Fruit fly (Drosophila melanogaster) whole organism, embryonic: ENCODE measurements around the gene brm.

Source experiments
- CG10431 ChIP-seq: fragments of 200-800 bp; sonication (Bioruptor generic); optimal IDR thresholded peaks from 3 replicates; lab custom pipeline; 2018; ENCODE audit warnings: missing biosample characterization, mild to moderate bottlenecking, missing genetic modification characterization
- CG10462 ChIP-seq: fragments of 200-800 bp; sonication (Bioruptor generic); optimal IDR thresholded peaks from 2 replicates; lab custom pipeline; 2016; ENCODE audit warnings: missing biosample characterization, missing genetic modification characterization
- CG12155 ChIP-seq: fragments of 200-800 bp; sonication (Bioruptor generic); optimal IDR thresholded peaks from 3 replicates; lab custom pipeline; 2016; ENCODE audit warnings: missing biosample characterization, missing genetic modification characterization
- CG1233 ChIP-seq: fragments of 200-800 bp; sonication (Bioruptor generic); optimal IDR thresholded peaks from 4 replicates; lab custom pipeline; 2018; ENCODE audit warnings: missing biosample characterization, mild to moderate bottlenecking, missing genetic modification characterization
- CG13296 ChIP-seq: fragments of 200-800 bp; sonication (Bioruptor generic); optimal IDR thresholded peaks from 3 replicates; lab custom pipeline; 2018; ENCODE audit warnings: missing biosample characterization, mild to moderate bottlenecking, missing genetic modification characterization
- CG14441 ChIP-seq: fragments of 200-800 bp; sonication (Bioruptor generic); IDR thresholded peaks from 2 replicates; pipeline ENCODE4 v1.3.6; 2022; ENCODE audit warnings: missing biosample characterization, missing genetic modification characterization
- CG17359 ChIP-seq: fragments of 200-800 bp; sonication (Bioruptor generic); optimal IDR thresholded peaks from 3 replicates; lab custom pipeline; 2018; ENCODE audit warnings: missing biosample characterization, mild to moderate bottlenecking, missing genetic modification characterization, moderate library complexity
- CG18476 ChIP-seq: fragments of 200-800 bp; sonication (Bioruptor generic); optimal IDR thresholded peaks from 2 replicates; lab custom pipeline; 2016; ENCODE audit warnings: missing biosample characterization, mild to moderate bottlenecking, missing genetic modification characterization
- CG33213 ChIP-seq: fragments of 200-800 bp; sonication (Bioruptor generic); optimal IDR thresholded peaks from 3 replicates; lab custom pipeline; 2016; ENCODE audit warnings: missing biosample characterization, missing genetic modification characterization
- CG3838 ChIP-seq: fragments of 200-800 bp; sonication (Bioruptor generic); optimal IDR thresholded peaks from 3 replicates; lab custom pipeline; 2016; ENCODE audit warnings: missing biosample characterization, missing genetic modification characterization
- CG4328 ChIP-seq: fragments of 200-800 bp; sonication (Bioruptor generic); optimal IDR thresholded peaks from 3 replicates; lab custom pipeline; 2017; ENCODE audit warnings: missing biosample characterization, missing genetic modification reagents, missing genetic modification characterization
- CG4707 ChIP-seq: fragments of 200-800 bp; sonication (Bioruptor generic); optimal IDR thresholded peaks from 2 replicates; lab custom pipeline; 2018; ENCODE audit warnings: missing biosample characterization, mild to moderate bottlenecking, missing genetic modification characterization, moderate library complexity
- CG5180 ChIP-seq: fragments of 200-800 bp; sonication (Bioruptor generic); optimal IDR thresholded peaks from 3 replicates; lab custom pipeline; 2017; ENCODE audit warnings: missing biosample characterization, missing genetic modification characterization, mild to moderate bottlenecking, moderate library complexity, missing genetic modification reagents
- CG6854 ChIP-seq: fragments of 200-800 bp; sonication (Bioruptor generic); optimal IDR thresholded peaks from 3 replicates; lab custom pipeline; 2017; ENCODE audit warnings: missing biosample characterization, mild to moderate bottlenecking, missing genetic modification characterization
- CG9215 ChIP-seq: fragments of 200-800 bp; sonication (Bioruptor generic); IDR thresholded peaks from 2 replicates; pipeline ENCODE4 v1.3.6; 2022; ENCODE audit warnings: missing biosample characterization, missing genetic modification characterization
- CkIIα-i1 ChIP-seq: fragments of 200-800 bp; sonication (Bioruptor generic); IDR thresholded peaks from 2 replicates; pipeline ENCODE4 v1.3.6; 2022; ENCODE audit warnings: missing biosample characterization, missing genetic modification characterization
- CrebB ChIP-seq: fragments of 200-800 bp; sonication (Bioruptor generic); optimal IDR thresholded peaks from 3 replicates; lab custom pipeline; 2018; ENCODE audit warnings: missing biosample characterization, mild to moderate bottlenecking, missing genetic modification characterization
- Eip74EF ChIP-seq, 2 experiments: fragments of 200-800 bp in 1 of 2; fragments of >200 bp in 1 of 2; sonication (Bioruptor generic) in 1 of 2; optimal IDR thresholded peaks; 2 replicates each; lab custom pipeline; 2017 to 2019; ENCODE audit warnings: missing biosample characterization in 2 of 2, missing genetic modification characterization in 2 of 2, mild to moderate bottlenecking in 1 of 2, moderate library complexity in 1 of 2
- HHEX ChIP-seq: fragments of 200-800 bp; sonication (Bioruptor generic); optimal IDR thresholded peaks from 3 replicates; lab custom pipeline; 2017; ENCODE audit warnings: missing biosample characterization, mild to moderate bottlenecking, missing genetic modification characterization, missing genetic modification reagents
- Nf-YA ChIP-seq: fragments of 200-800 bp; sonication (Bioruptor generic); IDR thresholded peaks from 2 replicates; pipeline ENCODE4 v1.3.6; 2022; ENCODE audit warnings: missing biosample characterization, missing genetic modification characterization
- NfI ChIP-seq: fragments of 200-800 bp; sonication (Bioruptor generic); optimal IDR thresholded peaks from 3 replicates; lab custom pipeline; 2018; ENCODE audit warnings: missing biosample characterization, mild to moderate bottlenecking, missing genetic modification characterization, moderate library complexity
- Scr ChIP-seq: fragments of 200-800 bp; sonication (Bioruptor generic); IDR thresholded peaks from 2 replicates; pipeline ENCODE4 v1.3.6; 2022; ENCODE audit warnings: missing biosample characterization, missing genetic modification characterization; ENCODE audit not compliant: partially characterized antibody
- Sin3A ChIP-seq: fragments of >200 bp; optimal IDR thresholded peaks from 2 replicates; lab custom pipeline; 2018
- Trl ChIP-seq, 3 experiments: fragments of >200 bp in 2 of 3; fragments of 200-800 bp in 1 of 3; sonication (Bioruptor generic) in 1 of 3; optimal IDR thresholded peaks; 2 replicates in 1 of 3; 3 replicates in 2 of 3; lab custom pipeline; 2016 to 2017; ENCODE audit warnings: missing biosample characterization in 1 of 3, missing genetic modification characterization in 1 of 3
- amos ChIP-seq: fragments of 200-800 bp; sonication (Bioruptor generic); IDR thresholded peaks from 2 replicates; pipeline ENCODE4 v1.3.6; 2022; ENCODE audit warnings: missing biosample characterization, missing genetic modification characterization; ENCODE audit not compliant: partially characterized antibody
- bbx ChIP-seq: fragments of 200-800 bp; sonication (Bioruptor generic); IDR thresholded peaks from 2 replicates; pipeline ENCODE4 v1.3.6; 2022; ENCODE audit warnings: missing biosample characterization, missing genetic modification characterization; ENCODE audit not compliant: partially characterized antibody
- cwo ChIP-seq: fragments of 200-800 bp; sonication (Bioruptor generic); optimal IDR thresholded peaks from 3 replicates; lab custom pipeline; 2017; ENCODE audit warnings: missing biosample characterization, missing genetic modification characterization, mild to moderate bottlenecking, moderate library complexity, missing genetic modification reagents
- dan ChIP-seq: fragments of 200-800 bp; sonication (Bioruptor generic); IDR thresholded peaks from 2 replicates; pipeline ENCODE4 v1.3.6; 2022; ENCODE audit warnings: missing biosample characterization, missing genetic modification characterization
- en ChIP-seq: fragments of 200-800 bp; sonication (Bioruptor generic); optimal IDR thresholded peaks from 2 replicates; lab custom pipeline; 2016; ENCODE audit warnings: missing biosample characterization, missing genetic modification characterization
- hbn ChIP-seq: fragments of 200-800 bp; sonication (Bioruptor generic); IDR thresholded peaks from 2 replicates; pipeline ENCODE4 v1.3.6; 2022; ENCODE audit warnings: missing biosample characterization, missing genetic modification characterization; ENCODE audit not compliant: partially characterized antibody
- knrl ChIP-seq: fragments of 200-800 bp; sonication (Bioruptor generic); IDR thresholded peaks from 3 replicates; pipeline ENCODE4 v1.3.6; 2022; ENCODE audit warnings: missing biosample characterization, missing genetic modification characterization; ENCODE audit not compliant: partially characterized antibody
- lmd ChIP-seq: fragments of 200-800 bp; sonication (Bioruptor generic); IDR thresholded peaks from 2 replicates; pipeline ENCODE4 v1.3.6; 2022; ENCODE audit warnings: missing biosample characterization, missing genetic modification characterization
- lola ChIP-seq, 3 experiments: fragments of >200 bp in 2 of 3; fragments of 200-800 bp in 1 of 3; sonication (Bioruptor generic) in 1 of 3; optimal IDR thresholded peaks; 2 replicates each; lab custom pipeline; 2017 to 2019; ENCODE audit warnings: missing biosample characterization in 3 of 3, missing genetic modification characterization in 3 of 3, mild to moderate bottlenecking in 1 of 3, moderate library complexity in 1 of 3
- luna ChIP-seq: fragments of 200-800 bp; sonication (Bioruptor generic); optimal IDR thresholded peaks from 2 replicates; lab custom pipeline; 2016; ENCODE audit warnings: missing biosample characterization, missing genetic modification characterization
- oc ChIP-seq: fragments of 200-800 bp; sonication (Bioruptor generic); optimal IDR thresholded peaks from 2 replicates; lab custom pipeline; 2018; ENCODE audit warnings: missing biosample characterization, mild to moderate bottlenecking, missing genetic modification characterization, moderate library complexity
- odd ChIP-seq: fragments of 200-800 bp; sonication (Bioruptor generic); optimal IDR thresholded peaks from 2 replicates; lab custom pipeline; 2017; ENCODE audit warnings: missing biosample characterization, mild to moderate bottlenecking, missing genetic modification characterization
- otp ChIP-seq: fragments of 200-800 bp; sonication (Bioruptor generic); IDR thresholded peaks from 3 replicates; pipeline ENCODE4, ENCODE4 v1.3.6; 2022; ENCODE audit warnings: missing biosample characterization, missing genetic modification characterization
- pan ChIP-seq, 4 experiments: fragments of >200 bp in 3 of 4; fragments of 200-800 bp in 1 of 4; sonication (Bioruptor generic) in 1 of 4; optimal IDR thresholded peaks in 3 of 4; IDR thresholded peaks in 1 of 4; 2 replicates each; pipeline versions ENCODE4 v1.3.6 to Lab custom; 2017 to 2022; ENCODE audit warnings: missing biosample characterization in 2 of 4, missing genetic modification characterization in 2 of 4, mixed read lengths in 1 of 4
- pb ChIP-seq: fragments of 200-800 bp; sonication (Bioruptor generic); optimal IDR thresholded peaks from 3 replicates; lab custom pipeline; 2016; ENCODE audit warnings: missing biosample characterization, missing genetic modification characterization
- sisA ChIP-seq: fragments of 200-800 bp; sonication (Bioruptor generic); IDR thresholded peaks from 2 replicates; pipeline ENCODE4 v1.3.6; 2022; ENCODE audit warnings: missing biosample characterization, missing genetic modification characterization
- slp2 ChIP-seq: fragments of 200-800 bp; sonication (Bioruptor generic); optimal IDR thresholded peaks from 2 replicates; lab custom pipeline; 2016; ENCODE audit warnings: missing biosample characterization, missing genetic modification characterization
- sug ChIP-seq: fragments of 200-800 bp; optimal IDR thresholded peaks from 2 replicates; lab custom pipeline; 2019; ENCODE audit warnings: missing biosample characterization, mild to moderate bottlenecking, missing genetic modification characterization, moderate library complexity
- tin ChIP-seq: fragments of 200-800 bp; sonication (Bioruptor generic); optimal IDR thresholded peaks from 3 replicates; lab custom pipeline; 2016; ENCODE audit warnings: missing biosample characterization, missing genetic modification characterization
- tio ChIP-seq: fragments of 200-800 bp; sonication (Bioruptor generic); optimal IDR thresholded peaks from 2 replicates; lab custom pipeline; 2017; ENCODE audit warnings: missing biosample characterization, missing genetic modification characterization, inconsistent platforms
- yki ChIP-seq: fragments of >200 bp; optimal IDR thresholded peaks from 3 replicates; lab custom pipeline; 2018
- zf30C ChIP-seq: fragments of 200-800 bp; sonication (Bioruptor generic); optimal IDR thresholded peaks from 3 replicates; lab custom pipeline; 2018; ENCODE audit warnings: missing biosample characterization, mild to moderate bottlenecking, missing genetic modification characterization
- zfh2 ChIP-seq: fragments of 200-800 bp; sonication (Bioruptor generic); optimal IDR thresholded peaks from 2 replicates; lab custom pipeline; 2016; ENCODE audit warnings: missing biosample characterization, missing genetic modification characterization

Gene brm

DNA sequence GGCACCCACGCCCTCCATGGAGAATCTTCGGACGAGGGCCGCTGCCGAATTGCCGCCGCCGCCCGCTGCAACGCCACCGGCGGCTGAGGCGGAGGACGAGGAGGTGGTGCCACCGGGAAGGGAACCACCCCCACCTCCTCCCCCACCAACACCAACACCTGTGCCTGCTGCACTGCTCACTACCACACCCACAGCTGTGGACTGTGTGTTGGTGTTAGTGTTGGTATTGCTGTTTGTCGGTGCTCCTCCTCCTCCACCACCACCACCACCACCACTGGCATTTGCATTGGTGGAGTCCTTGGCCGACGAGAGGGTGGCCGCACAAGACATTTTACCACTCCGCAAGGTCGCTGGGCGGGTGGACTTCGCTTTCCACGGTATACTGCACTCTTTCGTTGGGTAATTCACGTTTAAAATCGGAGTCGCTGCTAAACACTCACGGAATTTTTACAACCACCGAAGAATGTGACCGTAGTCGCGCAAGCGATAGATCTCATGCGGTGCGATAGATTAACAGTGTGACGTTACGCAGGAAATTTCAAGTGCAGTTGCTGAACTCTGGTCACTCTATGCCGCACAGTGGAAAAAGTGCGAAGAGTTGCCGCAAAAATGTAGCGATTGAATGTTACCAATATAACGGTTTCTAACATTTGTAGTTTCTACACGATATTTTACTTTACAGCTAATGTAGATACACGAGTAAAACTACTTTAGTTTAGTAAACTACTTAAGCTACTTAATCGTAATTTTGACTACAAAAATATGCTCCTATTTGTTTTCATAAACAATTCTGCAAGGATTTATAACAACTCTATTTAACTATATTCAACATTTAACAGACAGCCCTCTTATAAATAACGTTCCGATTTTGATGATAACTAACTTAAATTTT, 28.9 kb upstream of the brm start, which contains the start of gene mib1 (continued):
- TF ChIP-seq lola (GFP tag; optimal IDR thresholded peaks at IDR 0.05; lab: Kevin White, UChicago), result peak in 1 of 3 experiments; percentile 28
- TF ChIP-seq CG33213 (GFP tag; lab: Kevin White, UChicago), result peak; percentile 86
- TF ChIP-seq lmd, result peak; percentile 39; the same call in 1 of the 2 replicates
- peak; percentile 89 for TF ChIP-seq knrl
- TF ChIP-seq yki (lab: Kevin White, UChicago), result no peak
- TF ChIP-seq Trl (optimal IDR thresholded peaks at IDR 0.05; lab: Kevin White, UChicago), result no peak
- no peak for TF ChIP-seq Trl (GFP tag; optimal IDR thresholded peaks at IDR 0.05; lab: Kevin White, UChicago)
- TF ChIP-seq otp, result no peak
- TF ChIP-seq luna (GFP tag; lab: Kevin White, UChicago), result no peak
- no peak for TF ChIP-seq tin (GFP tag; lab: Kevin White, UChicago)
- TF ChIP-seq hbn (GFP tag; lab: Robert Waterston, UW), result peak; percentile 91
- TF ChIP-seq CG4328 (GFP tag; lab: Kevin White, UChicago), result peak; percentile 15
- no peak for TF ChIP-seq en (GFP tag; lab: Kevin White, UChicago)
- TF ChIP-seq Scr (GFP tag; lab: Robert Waterston, UW), result peak; percentile 81
- TF ChIP-seq zf30C, result peak; percentile 19
- no peak for TF ChIP-seq CG18476 (GFP tag; lab: Kevin White, UChicago)
- TF ChIP-seq CG1233 (GFP tag; lab: Kevin White, UChicago), result no peak
- TF ChIP-seq oc (tag; lab: Kevin White, UChicago), result peak; percentile 67
- TF ChIP-seq CG10431 (GFP tag; lab: Kevin White, UChicago), result no peak
- TF ChIP-seq CG3838 (GFP tag; lab: Kevin White, UChicago), result no peak
- no peak for TF ChIP-seq tio
- peak; percentile 74 for TF ChIP-seq CrebB
- TF ChIP-seq CG12155 (GFP tag; lab: Kevin White, UChicago), result no peak
- no peak; the same call in 1 of the 2 replicates for TF ChIP-seq Nf-YA (GFP tag; lab: Robert Waterston, UW)
- TF ChIP-seq amos (GFP tag; lab: Robert Waterston, UW), result peak; percentile 93
- TF ChIP-seq CG6854 (GFP tag; lab: Kevin White, UChicago), result no peak
- TF ChIP-seq dan (GFP tag; lab: Robert Waterston, UW), result no peak
- TF ChIP-seq pb (GFP tag; lab: Kevin White, UChicago), result no peak
- peak; percentile 90 for TF ChIP-seq Sin3A
- TF ChIP-seq CG10462 (GFP tag; lab: Kevin White, UChicago), result peak; percentile 42
- peak; percentile 10 for TF ChIP-seq odd (GFP tag; lab: Kevin White, UChicago)
- TF ChIP-seq pan (optimal IDR thresholded peaks at IDR 0.05; lab: Kevin White, UChicago), result no peak
- TF ChIP-seq pan (GFP tag; optimal IDR thresholded peaks at IDR 0.05 in 1 of 2, IDR thresholded peaks at IDR 0.05 in 1 of 2), result peak in 1 of 2 experiments; percentile 35
- peak; percentile 32 for TF ChIP-seq zfh2 (GFP tag; lab: Kevin White, UChicago)
- no peak for TF ChIP-seq CkIIα-i1 (GFP tag; lab: Robert Waterston, UW)
- peak; percentile 99 for TF ChIP-seq CG4707 (GFP tag; lab: Kevin White, UChicago)
- TF ChIP-seq CG13296, result peak; percentile 45
- no peak for TF ChIP-seq slp2 (GFP tag; lab: Kevin White, UChicago)
- no peak for TF ChIP-seq CG5180 (GFP tag; lab: Kevin White, UChicago)
- peak; percentile 75 for TF ChIP-seq sug (tag; lab: Kevin White, UChicago)
- peak; percentile 95 for TF ChIP-seq bbx (GFP tag; lab: Robert Waterston, UW)
- no peak for TF ChIP-seq sisA (GFP tag; lab: Robert Waterston, UW)
- peak; percentile 3 for TF ChIP-seq cwo
- TF ChIP-seq HHEX, result peak; percentile 28
- TF ChIP-seq CG9215 (GFP tag; lab: Robert Waterston, UW), result no peak
- TF ChIP-seq NfI (GFP tag; lab: Kevin White, UChicago), result peak; percentile 53
- TF ChIP-seq CG14441, result 0 out of 2 replicates have a peak, but pooled peaks have one; percentile 5
- peak in 1 of 2 experiments; percentile 49 for TF ChIP-seq Eip74EF (GFP tag; optimal IDR thresholded peaks at IDR 0.05; lab: Kevin White, UChicago)
- TF ChIP-seq CG17359 (tag; lab: Kevin White, UChicago), result no peak
